Worm (Caenorhabditis elegans): Measurements from ENCODE around the gene spp-24.

DNA sequence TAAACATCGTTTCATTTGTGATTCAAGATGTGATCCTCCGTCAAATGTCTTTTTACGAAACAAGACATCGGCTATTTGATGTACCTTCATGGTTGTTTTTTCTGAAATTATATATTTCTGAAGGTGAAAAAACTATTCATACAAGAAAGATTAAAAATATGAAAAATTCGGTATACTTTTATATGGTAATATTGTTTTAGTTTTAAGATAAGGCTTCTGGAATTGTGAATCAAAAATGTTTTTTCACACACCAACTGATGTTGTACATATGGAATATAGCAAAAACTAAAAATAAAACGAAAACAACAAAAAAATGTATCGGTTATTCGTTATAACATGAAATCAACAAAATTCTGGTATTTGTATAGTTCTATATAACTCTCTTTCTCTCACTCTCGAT is 2.1 kb downstream of the spp-24 start, which contains the start of gene F23F1.6:
- TF ChIP-seq lin-39 (tag; optimal IDR thresholded peaks at IDR 0.05) (no peak), ama-1 (optimal IDR thresholded peaks at IDR 0.05) (no peak), R02D3.7 (tag; optimal IDR thresholded peaks at IDR 0.05) (no peak), elt-3 (tag; optimal IDR thresholded peaks at IDR 0.05) (no peak), nhr-11 (tag; optimal IDR thresholded peaks at IDR 0.05) (no peak), ztf-4 (tag; optimal IDR thresholded peaks at IDR 0.05) (no peak), pqm-1 (tag; optimal IDR thresholded peaks at IDR 0.05) (no peak), zag-1 (tag; optimal IDR thresholded peaks at IDR 0.05) (no peak), ceh-82 (tag; optimal IDR thresholded peaks at IDR 0.05) (no peak), lin-15B (tag; optimal IDR thresholded peaks at IDR 0.05) (no peak), ZK546.5 (tag; optimal IDR thresholded peaks at IDR 0.05) (no peak), fos-1 (tag; optimal IDR thresholded peaks at IDR 0.05) (no peak), ztf-11 (tag; optimal IDR thresholded peaks at IDR 0.05) (no peak)

Measured in whole organism, L3 larva.